Fruit fly (Drosophila melanogaster): ENCODE measurements around the gene CG9541.

CG9541 gene

DNA sequence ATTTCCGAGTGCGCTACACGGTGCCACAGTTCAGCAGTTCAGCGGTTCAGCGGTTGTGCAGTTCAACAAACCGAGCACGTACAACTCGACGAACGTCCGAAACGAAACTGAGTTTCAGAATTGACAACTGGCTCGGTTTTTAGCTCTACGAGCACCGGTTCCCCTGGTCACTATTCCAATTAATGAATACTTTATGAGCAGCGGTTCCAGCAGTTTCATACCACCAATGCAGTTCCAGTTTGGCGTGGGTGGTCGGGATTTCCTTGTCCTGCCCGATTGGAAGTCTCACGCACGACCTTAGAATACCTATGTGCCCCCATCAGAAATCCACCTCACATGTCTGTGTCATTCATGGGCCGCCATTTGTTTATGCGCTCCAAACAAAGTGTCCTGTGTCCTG, at the start of gene CG9541:
CG9541 (minus strand) TSS at position 101 of the 400 bp plus-strand sequence.
- no peak for TF ChIP-seq noc (tag; optimal IDR thresholded peaks at IDR 0.05)

dm6 chr2L:9019438-9019837, 44.2 kb upstream of the CG9541 start:
- TF ChIP-seq noc (tag; optimal IDR thresholded peaks at IDR 0.05) = no peak

- TF ChIP-seq noc (tag; optimal IDR thresholded peaks at IDR 0.05) = no peak
Measured at dm6 chr2L:9013968-9014367, 38.7 kb upstream of the CG9541 start, which contains the start of gene Rcd-1r. Rcd-1r (minus strand) TSS chr2L:9014068.

dm6 chr2L:9011543-9012238, 36.5 kb upstream of the CG9541 start, which contains the start of gene CG13102:
CG13102 (plus strand) TSS chr2L:9012188.
- TF ChIP-seq noc (tag; optimal IDR thresholded peaks at IDR 0.05) = peak; percentile 59

- no peak for TF ChIP-seq noc (tag; optimal IDR thresholded peaks at IDR 0.05)
Measured at dm6 chr2L:9010267-9010666, 35.0 kb upstream of the CG9541 start, which contains the start of gene CG9568. CG9568 (plus strand) TSS chr2L:9010583.

dm6 chr2L:8998237-8998636, 23.0 kb upstream of the CG9541 start, which contains the start of gene Try29F:
Try29F (plus strand) TSS chr2L:8998537.
- no peak for TF ChIP-seq noc (tag; optimal IDR thresholded peaks at IDR 0.05)

DNA sequence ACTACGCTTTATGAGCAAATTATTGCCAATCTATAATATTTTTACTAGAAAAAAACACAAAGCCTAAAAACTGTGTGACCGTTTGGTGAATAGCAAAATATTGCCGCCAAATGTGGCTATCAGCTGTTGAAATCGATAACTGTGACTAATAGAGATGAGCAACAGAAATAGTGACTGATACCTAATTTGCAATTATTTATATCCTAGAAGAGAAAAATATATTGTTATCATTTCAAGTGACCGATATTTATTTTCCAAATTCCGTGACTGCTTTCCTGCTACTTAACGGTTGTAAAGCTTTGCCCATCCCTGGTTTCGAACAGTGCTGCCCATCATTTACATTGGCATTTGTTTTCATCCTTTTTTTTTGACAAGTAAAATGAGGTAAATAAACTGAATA, 22.1 kb upstream of the CG9541 start, which contains the start of the genes alien and CG18661:
alien (minus strand) TSS at position 95 of the 400 bp plus-strand sequence.
CG18661 (plus strand) TSS at position 321 of the 400 bp plus-strand sequence.
- TF ChIP-seq noc (tag; optimal IDR thresholded peaks at IDR 0.05) = peak; percentile 0

- TF ChIP-seq noc (tag; optimal IDR thresholded peaks at IDR 0.05) = peak; percentile 82
Measured at dm6 chr2L:8993650-8994441, 18.6 kb upstream of the CG9541 start, which contains the start of gene CG17906. CG17906 (plus strand) TSS chr2L:8994391.

dm6 chr2L:8991583-8991982, 16.4 kb upstream of the CG9541 start, which contains the start of gene CG9555:
CG9555 (plus strand) TSS chr2L:8991735.
- TF ChIP-seq noc (tag; optimal IDR thresholded peaks at IDR 0.05) = no peak

DNA sequence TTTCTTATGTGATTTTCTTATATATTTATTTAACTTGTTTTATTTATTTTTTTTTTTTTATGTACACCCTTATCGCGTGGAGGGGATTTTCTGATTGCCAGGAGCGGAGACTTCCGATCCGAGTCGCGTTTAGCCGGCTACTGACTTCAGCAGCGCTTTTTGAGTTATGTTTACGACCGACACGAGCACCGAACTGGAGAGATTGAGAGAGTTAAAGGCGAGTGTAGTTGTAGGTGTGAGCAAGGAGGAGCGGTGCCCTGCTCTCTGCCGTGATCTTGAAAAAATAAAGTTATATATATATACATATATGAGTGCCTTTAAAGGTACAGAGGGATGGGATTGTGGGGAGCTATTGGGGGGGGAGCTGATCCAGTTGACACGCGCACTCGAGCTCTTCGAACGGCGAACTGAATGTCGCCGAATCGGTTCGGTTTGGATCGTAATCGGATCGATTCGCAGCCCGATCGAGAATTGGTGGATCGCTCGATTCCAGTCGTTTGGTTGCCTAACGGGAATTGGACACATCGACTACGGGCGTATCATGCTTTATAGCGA, 13.9 kb upstream of the CG9541 start, which contains the start of gene rost:
rost (minus strand) TSS at position 503 of the 555 bp plus-strand sequence.
- peak; percentile 68 for TF ChIP-seq noc (tag; optimal IDR thresholded peaks at IDR 0.05)

DNA sequence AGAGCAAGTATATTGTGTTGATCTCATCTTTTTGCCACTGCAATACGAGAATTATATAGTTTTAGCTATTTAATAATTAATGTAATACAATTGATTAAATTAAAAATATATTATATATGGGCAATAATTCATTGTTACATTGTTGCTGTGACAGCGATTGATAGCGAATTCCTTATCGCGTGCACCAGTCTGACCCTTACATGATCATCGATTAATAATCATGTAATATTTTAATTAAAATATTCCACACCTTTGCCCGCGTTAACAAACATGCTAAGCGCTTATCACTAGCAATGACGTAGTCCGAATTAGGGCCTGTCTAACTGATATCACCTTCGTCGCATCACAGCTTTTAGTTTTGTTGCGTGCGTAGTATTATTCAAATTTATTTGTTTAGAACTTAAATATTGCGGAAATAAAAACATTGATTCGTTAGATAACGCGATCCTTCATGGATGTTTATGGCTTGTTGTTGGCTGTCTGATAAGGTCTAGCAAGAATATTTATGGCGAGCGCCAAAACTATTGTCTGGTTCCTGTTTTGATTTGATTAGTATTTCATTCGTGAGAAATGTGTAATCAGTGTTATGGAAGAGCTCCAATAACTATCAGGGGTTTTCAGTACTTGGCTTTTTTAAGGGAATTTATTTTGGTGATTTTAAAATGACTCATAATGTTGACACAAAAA, 12.2 kb upstream of the CG9541 start:
- peak; percentile 96 for TF ChIP-seq noc (tag; optimal IDR thresholded peaks at IDR 0.05)

dm6 chr2L:8984614-8985318, 9.5 kb upstream of the CG9541 start, which contains the start of gene CG13101:
CG13101 (minus strand) TSS chr2L:8984872.
- TF ChIP-seq noc (tag; optimal IDR thresholded peaks at IDR 0.05) = peak; percentile 86

DNA sequence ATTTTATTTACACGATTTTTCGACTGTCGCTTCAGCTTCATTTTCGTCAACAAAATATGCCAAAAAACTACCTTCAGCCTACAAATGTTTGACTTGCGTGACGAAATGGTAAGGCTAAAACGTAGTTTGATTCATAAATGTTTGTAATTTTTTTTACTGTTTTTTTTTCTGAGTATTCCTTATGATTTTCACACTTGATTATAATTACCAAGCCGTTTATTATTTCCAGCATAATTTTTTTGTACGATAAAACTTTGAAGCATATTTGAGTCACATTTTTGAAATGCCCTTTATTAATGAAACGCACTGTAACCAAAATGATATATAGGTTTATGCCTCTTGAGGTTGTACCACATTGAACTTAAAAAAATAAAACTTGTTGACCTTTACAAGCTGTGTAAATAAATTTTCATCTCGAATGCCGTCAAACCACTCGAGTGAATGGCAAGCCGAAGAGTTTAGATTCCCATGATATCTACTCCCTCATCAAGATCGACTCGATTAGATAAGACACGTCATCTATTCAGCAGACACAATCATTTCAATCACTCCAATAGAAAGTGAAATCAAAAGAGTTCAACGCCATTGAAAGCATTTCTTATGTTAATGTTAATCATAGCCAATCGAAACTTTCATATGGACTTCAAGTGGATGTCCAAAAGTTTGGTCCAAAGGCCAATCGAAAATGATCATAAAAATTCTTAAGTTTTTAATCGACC, 7.5 kb upstream of the CG9541 start:
- no peak for TF ChIP-seq noc (tag; optimal IDR thresholded peaks at IDR 0.05)

dm6 chr2L:8980359-8980758, 5.1 kb upstream of the CG9541 start, which contains the start of gene CG18662:
CG18662 (plus strand) TSS chr2L:8980659.
- no peak for TF ChIP-seq noc (tag; optimal IDR thresholded peaks at IDR 0.05)

All from whole organism, larva.